Worm (Caenorhabditis elegans) whole organism, L3 larva: Measurements from ENCODE around the gene F17H10.2.

ENCODE experiments used
- ZK546.5 ChIP-seq: sonication (generic microtip); optimal IDR thresholded peaks from 2 replicates; lab custom pipeline; 2017; ENCODE audit warnings: missing biosample characterization, missing genetic modification characterization
- aly-2 ChIP-seq: fragments of 150-350 bp; optimal IDR thresholded peaks from 2 replicates; lab custom pipeline; 2014; ENCODE audit warnings: missing biosample characterization, missing genetic modification characterization
- ama-1 ChIP-seq: fragments of 150-350 bp; optimal IDR thresholded peaks from 2 replicates; lab custom pipeline; 2018
- ceh-16 ChIP-seq: sonication (generic microtip); optimal IDR thresholded peaks from 2 replicates; lab custom pipeline; 2017; ENCODE audit warnings: missing biosample characterization, missing genetic modification characterization
- ceh-28 ChIP-seq: fragments of 150-350 bp; optimal IDR thresholded peaks from 2 replicates; lab custom pipeline; 2014; ENCODE audit warnings: missing biosample characterization, missing genetic modification reagents, missing genetic modification characterization
- ceh-82 ChIP-seq: fragments of 150-350 bp; optimal IDR thresholded peaks from 2 replicates; lab custom pipeline; 2014; ENCODE audit warnings: missing biosample characterization, missing genetic modification characterization
- egl-27 ChIP-seq: sonication (generic microtip); optimal IDR thresholded peaks from 4 replicates; lab custom pipeline; 2017; ENCODE audit warnings: missing biosample characterization, missing genetic modification reagents, missing genetic modification characterization
- egl-5 ChIP-seq: fragments of 150-350 bp; optimal IDR thresholded peaks from 2 replicates; lab custom pipeline; 2017; ENCODE audit warnings: missing biosample characterization, missing genetic modification reagents, missing genetic modification characterization, inconsistent platforms
- elt-1 ChIP-seq: fragments of 150-350 bp; optimal IDR thresholded peaks from 2 replicates; lab custom pipeline; 2014; ENCODE audit warnings: missing biosample characterization, missing genetic modification characterization
- elt-2 ChIP-seq: sonication (generic microtip); optimal IDR thresholded peaks from 2 replicates; lab custom pipeline; 2016; ENCODE audit warnings: missing genetic modification reagents, mild to moderate bottlenecking, missing genetic modification characterization, missing compliant biosample characterization
- elt-3 ChIP-seq, 3 experiments: fragments of 150-350 bp in 1 of 3; sonication (generic microtip) in 2 of 3; optimal IDR thresholded peaks; 2 replicates in 2 of 3; 4 replicates in 1 of 3; lab custom pipeline; 2014 to 2017; ENCODE audit warnings: missing biosample characterization in 3 of 3, missing genetic modification characterization in 3 of 3
- fkh-10 ChIP-seq: sonication (generic microtip); optimal IDR thresholded peaks from 2 replicates; lab custom pipeline; 2017; ENCODE audit warnings: missing biosample characterization, missing genetic modification reagents, missing genetic modification characterization
- fos-1 ChIP-seq: fragments of 150-350 bp; optimal IDR thresholded peaks from 2 replicates; lab custom pipeline; 2014; ENCODE audit warnings: missing biosample characterization, missing genetic modification characterization
- jun-1 ChIP-seq: fragments of 150-350 bp; optimal IDR thresholded peaks from 2 replicates; lab custom pipeline; 2014; ENCODE audit warnings: missing biosample characterization, missing genetic modification reagents, missing genetic modification characterization
- lin-15B ChIP-seq: fragments of 150-350 bp; optimal IDR thresholded peaks from 2 replicates; lab custom pipeline; 2014; ENCODE audit warnings: missing biosample characterization, missing genetic modification characterization
- lin-39 ChIP-seq: fragments of 150-350 bp; optimal IDR thresholded peaks from 2 replicates; lab custom pipeline; 2018; ENCODE audit warnings: missing biosample characterization, missing genetic modification reagents, missing genetic modification characterization
- mdl-1 ChIP-seq: fragments of 150-350 bp; optimal IDR thresholded peaks from 2 replicates; lab custom pipeline; 2014; ENCODE audit warnings: missing biosample characterization, missing genetic modification characterization
- mml-1 ChIP-seq: fragments of 150-350 bp; sonication (generic microtip); optimal IDR thresholded peaks from 3 replicates; lab custom pipeline; 2014; ENCODE audit warnings: missing biosample characterization, missing genetic modification characterization
- nhr-11 ChIP-seq: fragments of 150-350 bp; optimal IDR thresholded peaks from 2 replicates; lab custom pipeline; 2014; ENCODE audit warnings: missing biosample characterization, missing genetic modification characterization
- nhr-12 ChIP-seq: fragments of 150-350 bp; optimal IDR thresholded peaks from 2 replicates; lab custom pipeline; 2014; ENCODE audit warnings: missing biosample characterization, missing genetic modification characterization
- nhr-23 ChIP-seq: fragments of 150-350 bp; optimal IDR thresholded peaks from 2 replicates; lab custom pipeline; 2014; ENCODE audit warnings: missing biosample characterization, missing genetic modification reagents, missing genetic modification characterization
- nhr-237 ChIP-seq: fragments of 150-350 bp; optimal IDR thresholded peaks from 2 replicates; lab custom pipeline; 2014; ENCODE audit warnings: missing biosample characterization, missing genetic modification characterization
- nhr-25 ChIP-seq: sonication (generic microtip); optimal IDR thresholded peaks from 2 replicates; lab custom pipeline; 2017; ENCODE audit warnings: missing biosample characterization, missing genetic modification characterization
- nhr-28 ChIP-seq: fragments of 150-350 bp; optimal IDR thresholded peaks from 2 replicates; lab custom pipeline; 2014; ENCODE audit warnings: missing biosample characterization, missing genetic modification characterization
- nhr-43 ChIP-seq: sonication (generic microtip); optimal IDR thresholded peaks from 2 replicates; lab custom pipeline; 2016; ENCODE audit warnings: mild to moderate bottlenecking, missing genetic modification characterization, missing compliant biosample characterization; ENCODE audit not compliant: poor library complexity, severe bottlenecking
- nhr-76 ChIP-seq: fragments of 150-350 bp; sonication (generic microtip); optimal IDR thresholded peaks from 5 replicates; lab custom pipeline; 2014; ENCODE audit warnings: missing biosample characterization, missing genetic modification characterization
- pqm-1 ChIP-seq: fragments of 150-350 bp; optimal IDR thresholded peaks from 2 replicates; lab custom pipeline; 2017; ENCODE audit warnings: missing biosample characterization, missing genetic modification characterization, inconsistent platforms
- skn-1 ChIP-seq: fragments of 150-350 bp; optimal IDR thresholded peaks from 2 replicates; lab custom pipeline; 2014; ENCODE audit warnings: missing biosample characterization, missing genetic modification characterization
- snpc-4 ChIP-seq: fragments of 150-350 bp; optimal IDR thresholded peaks from 2 replicates; lab custom pipeline; 2014; ENCODE audit warnings: missing biosample characterization, missing genetic modification characterization
- unc-62 ChIP-seq: fragments of 150-350 bp; sonication (generic microtip); optimal IDR thresholded peaks from 4 replicates; lab custom pipeline; 2014; ENCODE audit warnings: missing biosample characterization, missing genetic modification reagents, missing genetic modification characterization
- zag-1 ChIP-seq: fragments of 150-350 bp; optimal IDR thresholded peaks from 2 replicates; lab custom pipeline; 2014; ENCODE audit warnings: missing biosample characterization, missing genetic modification characterization
- ztf-11 ChIP-seq: fragments of 150-350 bp; optimal IDR thresholded peaks from 2 replicates; lab custom pipeline; 2014; ENCODE audit warnings: missing biosample characterization, missing genetic modification characterization

F17H10.2 gene

ce11 chrX:13108664-13109063, 4.9 kb upstream of the F17H10.2 start:
- peak; percentile 94 for TF ChIP-seq ama-1 (lab: Kevin White, UChicago)
- peak; percentile 11 for TF ChIP-seq elt-2 (tag; lab: Kevin White, UChicago)
- no peak for TF ChIP-seq skn-1 (tag; lab: Kevin White, UChicago)
- peak; percentile 9 for TF ChIP-seq egl-5 (tag; lab: Kevin White, UChicago)

- TF ChIP-seq nhr-12 (tag; lab: Kevin White, UChicago) (no peak), nhr-25 (peak; percentile 72), nhr-76 (tag; lab: Kevin White, UChicago) (no peak), pqm-1 (tag; lab: Kevin White, UChicago) (no peak), snpc-4 (tag; lab: Kevin White, UChicago) (no peak), zag-1 (tag; lab: Kevin White, UChicago) (no peak), mdl-1 (tag; lab: Kevin White, UChicago) (no peak)
- TF ChIP-seq, all 47 proteins: peak for 1
These were observed 3.6 kb upstream of the F17H10.2 start for ce11 chrX:13110004-13110403.

ce11 chrX:13112664-13113063, 908 bp upstream of the F17H10.2 start:
- no peak for TF ChIP-seq nhr-12 (tag; lab: Kevin White, UChicago)
- TF ChIP-seq aly-2 (tag; lab: Kevin White, UChicago), result no peak
- no peak for TF ChIP-seq egl-5 (tag; lab: Kevin White, UChicago)
- TF ChIP-seq elt-3 (tag; optimal IDR thresholded peaks at IDR 0.05; lab: Kevin White, UChicago), result peak in 1 of 3 experiments; percentile 48
- TF ChIP-seq ztf-11, result no peak
- no peak for TF ChIP-seq fkh-10 (GFP tag; lab: Kevin White, UChicago)

- TF ChIP-seq lin-15B (tag; lab: Kevin White, UChicago) (no peak), mdl-1 (tag; lab: Kevin White, UChicago) (no peak), ceh-28 (tag; lab: Kevin White, UChicago) (no peak), nhr-25 (no peak), nhr-28 (tag; lab: Kevin White, UChicago) (no peak), nhr-11 (tag; lab: Kevin White, UChicago) (no peak), lin-39 (no peak), nhr-23 (tag; lab: Kevin White, UChicago) (no peak), ztf-11 (no peak), mml-1 (no peak), egl-5 (tag; lab: Kevin White, UChicago) (no peak), ceh-82 (tag; lab: Kevin White, UChicago) (no peak), nhr-43 (tag; lab: Kevin White, UChicago) (no peak), unc-62 (GFP tag; lab: Kevin White, UChicago) (no peak), nhr-237 (tag; lab: Kevin White, UChicago) (no peak)
- TF ChIP-seq, all 47 proteins: peak for 0
These were observed 2.1 kb downstream of the F17H10.2 start for ce11 chrX:13115694-13116093.

ce11 chrX:13116380-13116779, 2.8 kb downstream of the F17H10.2 start:
- no peak for TF ChIP-seq egl-27 (tag; lab: Kevin White, UChicago)
- TF ChIP-seq lin-15B (tag; lab: Kevin White, UChicago), result no peak
- TF ChIP-seq ceh-82 (tag; lab: Kevin White, UChicago), result no peak
- no peak for TF ChIP-seq fos-1 (tag; lab: Kevin White, UChicago)
- TF ChIP-seq egl-5 (tag; lab: Kevin White, UChicago), result no peak
- no peak for TF ChIP-seq ceh-16 (tag; lab: Kevin White, UChicago)
- TF ChIP-seq nhr-11 (tag; lab: Kevin White, UChicago), result no peak
- no peak for TF ChIP-seq snpc-4 (tag; lab: Kevin White, UChicago)

- TF ChIP-seq mdl-1 (tag; lab: Kevin White, UChicago), result no peak
- TF ChIP-seq snpc-4 (tag; lab: Kevin White, UChicago), result no peak
- peak; percentile 73 for TF ChIP-seq elt-1 (tag; lab: Kevin White, UChicago)
- peak; percentile 38 for TF ChIP-seq nhr-43 (tag; lab: Kevin White, UChicago)
- no peak for TF ChIP-seq ZK546.5 (tag; lab: Kevin White, UChicago)
- no peak for TF ChIP-seq ztf-11
- TF ChIP-seq nhr-25, result peak; percentile 36
- peak; percentile 54 for TF ChIP-seq nhr-23 (tag; lab: Kevin White, UChicago)
- TF ChIP-seq nhr-76 (tag; lab: Kevin White, UChicago), result no peak
- TF ChIP-seq jun-1, result no peak
These were observed 6.3 kb downstream of the F17H10.2 start for ce11 chrX:13119900-13120299.
